Worm (Caenorhabditis elegans) whole organism, midembryonic: ENCODE results near the gene M01F1.9.

Experiments used
- T22C8.4 ChIP-seq: fragments of 200-800 bp; sonication (Bioruptor generic); IDR thresholded peaks from 2 replicates; pipeline ENCODE4 v1.3.6; 2022; ENCODE audit warnings: missing genetic modification characterization, missing compliant biosample characterization
- cog-1 ChIP-seq: sonication (generic microtip); optimal IDR thresholded peaks from 2 replicates; lab custom pipeline; 2016; ENCODE audit warnings: missing genetic modification characterization, missing compliant biosample characterization
- flt-1 ChIP-seq: fragments of 200-800 bp; sonication (Bioruptor generic); IDR thresholded peaks from 2 replicates; pipeline ENCODE4 v1.3.6; 2022; ENCODE audit warnings: missing genetic modification characterization, missing compliant biosample characterization
- med-1 ChIP-seq: sonication (generic microtip); optimal IDR thresholded peaks from 2 replicates; lab custom pipeline; 2017; ENCODE audit warnings: missing genetic modification characterization, mild to moderate bottlenecking, missing compliant biosample characterization, antibody characterized with exemption, missing genetic modification reagents; ENCODE audit not compliant: insufficient read depth
- tab-1 ChIP-seq: fragments of 200-800 bp; sonication (Bioruptor generic); IDR thresholded peaks from 2 replicates; pipeline ENCODE4 v1.3.6; 2022; ENCODE audit warnings: missing genetic modification characterization, missing compliant biosample characterization
- ztf-23 ChIP-seq: fragments of 200-800 bp; sonication (Bioruptor generic); IDR thresholded peaks from 2 replicates; pipeline ENCODE4 v1.3.6; 2022; ENCODE audit warnings: missing genetic modification reagents, missing genetic modification characterization, missing compliant biosample characterization

ce11 chrIII:3520417-3520816 lies 21.6 kb upstream of the M01F1.9 start:
- no peak for TF ChIP-seq tab-1 (GFP tag; lab: Robert Waterston, UW)
- TF ChIP-seq flt-1 (GFP tag; lab: Robert Waterston, UW): no peak
- no peak for TF ChIP-seq cog-1
- TF ChIP-seq med-1 (GFP tag; lab: Kevin White, UChicago): no peak
- no peak for TF ChIP-seq T22C8.4 (GFP tag; lab: Robert Waterston, UW)
- no peak for TF ChIP-seq ztf-23
